Fruit fly (Drosophila melanogaster) whole organism, embryonic: ENCODE results near the gene CG7582.

Experiments used
- CG9437 ChIP-seq: fragments of 200-800 bp; sonication (Bioruptor generic); optimal IDR thresholded peaks from 2 replicates; lab custom pipeline; 2018; ENCODE audit warnings: missing biosample characterization, mild to moderate bottlenecking, missing genetic modification characterization
- CkIIα-i1 ChIP-seq: fragments of 200-800 bp; sonication (Bioruptor generic); IDR thresholded peaks from 2 replicates; pipeline ENCODE4 v1.3.6; 2022; ENCODE audit warnings: missing biosample characterization, missing genetic modification characterization
- Dll ChIP-seq: fragments of 200-800 bp; sonication (Bioruptor generic); IDR thresholded peaks from 4 replicates; pipeline ENCODE4 v1.3.6; 2022; ENCODE audit warnings: missing biosample characterization, missing genetic modification characterization; ENCODE audit not compliant: partially characterized antibody
- MBD-R2 ChIP-seq: fragments of 200-800 bp; sonication (Bioruptor generic); IDR thresholded peaks from 2 replicates; pipeline ENCODE4 v1.3.6; 2022; ENCODE audit warnings: missing biosample characterization, missing genetic modification characterization
- Side ChIP-seq: fragments of 200-800 bp; sonication (Bioruptor generic); optimal IDR thresholded peaks from 2 replicates; lab custom pipeline; 2016; ENCODE audit warnings: missing biosample characterization, missing genetic modification characterization
- amos ChIP-seq: fragments of 200-800 bp; sonication (Bioruptor generic); IDR thresholded peaks from 2 replicates; pipeline ENCODE4 v1.3.6; 2022; ENCODE audit warnings: missing biosample characterization, missing genetic modification characterization; ENCODE audit not compliant: partially characterized antibody
- az2 ChIP-seq: fragments of 200-800 bp; sonication (Bioruptor generic); optimal IDR thresholded peaks from 3 replicates; lab custom pipeline; 2016; ENCODE audit warnings: missing biosample characterization, missing genetic modification characterization
- emc ChIP-seq: fragments of 200-800 bp; sonication (Bioruptor generic); optimal IDR thresholded peaks from 2 replicates; lab custom pipeline; 2016; ENCODE audit warnings: missing biosample characterization, missing genetic modification characterization
- h ChIP-seq: fragments of >200 bp; optimal IDR thresholded peaks from 2 replicates; lab custom pipeline; 2017
- maf-S ChIP-seq: fragments of 200-800 bp; sonication (Bioruptor generic); optimal IDR thresholded peaks from 2 replicates; lab custom pipeline; 2016; ENCODE audit warnings: missing biosample characterization, missing genetic modification characterization
- mirr ChIP-seq: fragments of 200-800 bp; sonication (Bioruptor generic); optimal IDR thresholded peaks from 3 replicates; lab custom pipeline; 2018; ENCODE audit warnings: missing biosample characterization, mild to moderate bottlenecking, missing genetic modification characterization
- pros ChIP-seq: fragments of 200-800 bp; sonication (Bioruptor generic); optimal IDR thresholded peaks from 3 replicates; lab custom pipeline; 2019; ENCODE audit warnings: missing biosample characterization, mild to moderate bottlenecking, missing genetic modification characterization, moderate library complexity
- trem ChIP-seq: fragments of 200-800 bp; optimal IDR thresholded peaks from 3 replicates; lab custom pipeline; 2019; ENCODE audit warnings: missing biosample characterization, mild to moderate bottlenecking, missing genetic modification characterization, moderate library complexity

dm6 chr3R:29716782-29717317 lies 34.8 kb upstream of the CG7582 start, which contains the start of gene Obp99b:
- TF ChIP-seq Dll (GFP tag; lab: Robert Waterston, UW) (no peak), az2 (GFP tag; lab: Kevin White, UChicago) (peak; percentile 85), mirr (GFP tag; lab: Kevin White, UChicago) (peak; percentile 88), Side (GFP tag; lab: Kevin White, UChicago) (peak; percentile 82), MBD-R2 (GFP tag; lab: Robert Waterston, UW) (0 out of 2 replicates have a peak, but pooled peaks have one; percentile 18), CG9437 (GFP tag; lab: Kevin White, UChicago) (peak; percentile 60), amos (GFP tag; lab: Robert Waterston, UW) (no peak), trem (tag; lab: Kevin White, UChicago) (peak; percentile 46), emc (GFP tag; lab: Kevin White, UChicago) (no peak), CkIIα-i1 (GFP tag; lab: Robert Waterston, UW) (0 out of 2 replicates have a peak, but pooled peaks have one; percentile 18), maf-S (peak; percentile 47), h (lab: Kevin White, UChicago) (peak; percentile 76), pros (GFP tag; lab: Kevin White, UChicago) (no peak)
